Worm (Caenorhabditis elegans) whole organism, L1 larva: ENCODE data around the gene C47E12.2.

Experiments used
- C16A3.4 ChIP-seq: fragments of 150-350 bp; optimal IDR thresholded peaks from 2 replicates; lab custom pipeline; 2014; ENCODE audit warnings: missing biosample characterization, missing genetic modification characterization
- C34B4.2 ChIP-seq: sonication (generic microtip); optimal IDR thresholded peaks from 2 replicates; lab custom pipeline; 2017; ENCODE audit warnings: mild to moderate bottlenecking, missing genetic modification characterization, missing compliant biosample characterization
- aha-1 ChIP-seq: fragments of 150-350 bp; optimal IDR thresholded peaks from 2 replicates; lab custom pipeline; 2014; ENCODE audit warnings: missing biosample characterization, missing genetic modification characterization
- aly-2 ChIP-seq: fragments of 150-350 bp; optimal IDR thresholded peaks from 2 replicates; lab custom pipeline; 2014; ENCODE audit warnings: missing biosample characterization, missing genetic modification characterization
- blmp-1 ChIP-seq: fragments of 150-350 bp; optimal IDR thresholded peaks from 2 replicates; lab custom pipeline; 2014; ENCODE audit warnings: missing biosample characterization, missing genetic modification characterization
- dpl-1 ChIP-seq, 3 experiments: fragments of 150-350 bp in 2 of 3; sonication (generic microtip) in 1 of 3; optimal IDR thresholded peaks; 2 replicates each; lab custom pipeline; 2014 to 2017; ENCODE audit warnings: missing biosample characterization in 3 of 3, missing genetic modification characterization in 3 of 3, missing genetic modification reagents in 3 of 3
- efl-1 ChIP-seq, 4 experiments: fragments of 150-350 bp; optimal IDR thresholded peaks in 3 of 4; peaks in 1 of 4; 1 replicate in 1 of 4; 2 replicates in 3 of 4; lab custom pipeline; 2014; ENCODE audit warnings: missing biosample characterization in 2 of 4, missing genetic modification characterization in 2 of 4, missing genetic modification reagents in 2 of 4
- elt-2 ChIP-seq: sonication (generic microtip); optimal IDR thresholded peaks from 2 replicates; lab custom pipeline; 2016; ENCODE audit warnings: missing genetic modification characterization, mild to moderate bottlenecking, inconsistent platforms, missing compliant biosample characterization, missing genetic modification reagents
- fkh-10 ChIP-seq: sonication (generic microtip); optimal IDR thresholded peaks from 2 replicates; lab custom pipeline; 2017; ENCODE audit warnings: missing biosample characterization, missing genetic modification reagents, missing genetic modification characterization
- fkh-8 ChIP-seq: sonication (generic microtip); optimal IDR thresholded peaks from 2 replicates; lab custom pipeline; 2016; ENCODE audit warnings: mild to moderate bottlenecking, missing genetic modification characterization, missing compliant biosample characterization
- hpl-2 ChIP-seq: fragments of 150-350 bp; optimal IDR thresholded peaks from 2 replicates; lab custom pipeline; 2014; ENCODE audit warnings: missing biosample characterization, missing genetic modification reagents, missing genetic modification characterization
- irx-1 ChIP-seq: sonication (generic microtip); optimal IDR thresholded peaks from 2 replicates; lab custom pipeline; 2016; ENCODE audit warnings: missing genetic modification characterization, missing compliant biosample characterization
- isw-1 ChIP-seq: fragments of 200-800 bp; sonication (Bioruptor generic); IDR thresholded peaks from 2 replicates; pipeline ENCODE4 v1.3.6; 2022; ENCODE audit warnings: missing genetic modification characterization, missing compliant biosample characterization
- lin-13 ChIP-seq: fragments of 150-350 bp; optimal IDR thresholded peaks from 2 replicates; lab custom pipeline; 2014; ENCODE audit warnings: missing biosample characterization, missing genetic modification reagents, missing genetic modification characterization
- lin-15B ChIP-seq: fragments of 150-350 bp; sonication (generic microtip); optimal IDR thresholded peaks from 3 replicates; lab custom pipeline; 2014; ENCODE audit warnings: missing biosample characterization, missing genetic modification characterization
- lin-35 ChIP-seq, 2 experiments: fragments of 150-350 bp; optimal IDR thresholded peaks; 2 replicates each; lab custom pipeline; 2014; ENCODE audit warnings: missing biosample characterization in 2 of 2, missing genetic modification characterization in 2 of 2, missing genetic modification reagents in 2 of 2
- lin-39 ChIP-seq: fragments of 150-350 bp; optimal IDR thresholded peaks from 2 replicates; lab custom pipeline; 2014; ENCODE audit warnings: missing biosample characterization, missing genetic modification reagents, missing genetic modification characterization
- lir-3 ChIP-seq: sonication (generic microtip); optimal IDR thresholded peaks from 2 replicates; lab custom pipeline; 2016; ENCODE audit warnings: mild to moderate bottlenecking, missing genetic modification characterization, moderate library complexity, missing compliant biosample characterization; ENCODE audit not compliant: poor library complexity
- mdl-1 ChIP-seq, 2 experiments: fragments of 150-350 bp; optimal IDR thresholded peaks; 2 replicates each; lab custom pipeline; 2014 to 2017; ENCODE audit warnings: missing biosample characterization in 2 of 2, missing genetic modification characterization in 2 of 2, inconsistent platforms in 1 of 2
- mef-2 ChIP-seq: fragments of 150-350 bp; optimal IDR thresholded peaks from 2 replicates; lab custom pipeline; 2014; ENCODE audit warnings: missing biosample characterization, missing genetic modification characterization
- mep-1 ChIP-seq: fragments of 150-350 bp; optimal IDR thresholded peaks from 2 replicates; lab custom pipeline; 2014; ENCODE audit warnings: missing biosample characterization, missing genetic modification characterization
- nhr-12 ChIP-seq: sonication (generic microtip); optimal IDR thresholded peaks from 2 replicates; lab custom pipeline; 2017; ENCODE audit warnings: missing biosample characterization, missing genetic modification characterization
- nhr-237 ChIP-seq: fragments of 150-350 bp; optimal IDR thresholded peaks from 2 replicates; lab custom pipeline; 2014; ENCODE audit warnings: missing biosample characterization, missing genetic modification characterization
- nhr-28 ChIP-seq: fragments of 150-350 bp; optimal IDR thresholded peaks from 2 replicates; lab custom pipeline; 2014; ENCODE audit warnings: missing biosample characterization, missing genetic modification characterization
- nhr-71 ChIP-seq: sonication (generic microtip); optimal IDR thresholded peaks from 2 replicates; lab custom pipeline; 2016; ENCODE audit warnings: mild to moderate bottlenecking, missing genetic modification characterization, moderate library complexity, missing compliant biosample characterization
- nhr-77 ChIP-seq: fragments of 150-350 bp; optimal IDR thresholded peaks from 2 replicates; lab custom pipeline; 2014; ENCODE audit warnings: missing biosample characterization, missing genetic modification characterization
- nhr-90 ChIP-seq: sonication (generic microtip); optimal IDR thresholded peaks from 2 replicates; lab custom pipeline; 2016; ENCODE audit warnings: mild to moderate bottlenecking, missing genetic modification characterization, missing compliant biosample characterization; ENCODE audit not compliant: poor library complexity
- pag-3 ChIP-seq: sonication (generic microtip); optimal IDR thresholded peaks from 2 replicates; lab custom pipeline; 2017; ENCODE audit warnings: missing genetic modification characterization, mild to moderate bottlenecking, missing compliant biosample characterization, antibody characterized with exemption, borderline replicate concordance; ENCODE audit not compliant: insufficient read depth
- pax-3 ChIP-seq: fragments of 200-800 bp; sonication (Bioruptor generic); optimal IDR thresholded peaks from 2 replicates; lab custom pipeline; 2018; ENCODE audit warnings: mild to moderate bottlenecking, missing genetic modification characterization, moderate library complexity, missing compliant biosample characterization
- rnt-1 ChIP-seq: sonication (generic microtip); optimal IDR thresholded peaks from 2 replicates; lab custom pipeline; 2016; ENCODE audit warnings: mild to moderate bottlenecking, missing genetic modification characterization, moderate library complexity, missing compliant biosample characterization
- skn-1 ChIP-seq: fragments of 150-350 bp; optimal IDR thresholded peaks from 2 replicates; lab custom pipeline; 2014; ENCODE audit warnings: missing biosample characterization, missing genetic modification characterization
- snpc-4 ChIP-seq: fragments of 150-350 bp; optimal IDR thresholded peaks from 2 replicates; lab custom pipeline; 2014; ENCODE audit warnings: missing biosample characterization, missing genetic modification characterization
- sptf-1 ChIP-seq: fragments of 150-350 bp; optimal IDR thresholded peaks from 2 replicates; lab custom pipeline; 2014; ENCODE audit warnings: missing biosample characterization, missing genetic modification characterization
- sup-37 ChIP-seq: fragments of 200-800 bp; sonication (Bioruptor generic); optimal IDR thresholded peaks from 2 replicates; lab custom pipeline; 2018; ENCODE audit warnings: mild to moderate bottlenecking, missing genetic modification characterization, missing compliant biosample characterization
- unc-30 ChIP-seq: sonication (generic microtip); optimal IDR thresholded peaks from 2 replicates; lab custom pipeline; 2017; ENCODE audit warnings: missing biosample characterization, missing genetic modification characterization
- unc-86 ChIP-seq: sonication (generic microtip); optimal IDR thresholded peaks from 2 replicates; lab custom pipeline; 2016; ENCODE audit warnings: missing genetic modification characterization, missing compliant biosample characterization
- unc-98 ChIP-seq: fragments of 200-800 bp; sonication (Bioruptor generic); IDR thresholded peaks from 2 replicates; pipeline ENCODE4 v1.3.6; 2022; ENCODE audit warnings: missing genetic modification characterization, missing compliant biosample characterization
- zip-4 ChIP-seq: fragments of 200-800 bp; sonication (Bioruptor generic); optimal IDR thresholded peaks from 2 replicates; lab custom pipeline; 2018; ENCODE audit warnings: mild to moderate bottlenecking, missing genetic modification characterization, moderate library complexity, missing compliant biosample characterization
- ztf-11 ChIP-seq, 2 experiments: sonication (generic microtip); optimal IDR thresholded peaks; 2 replicates each; lab custom pipeline; 2016 to 2017; ENCODE audit warnings: missing genetic modification characterization in 2 of 2, missing biosample characterization in 1 of 2, missing compliant biosample characterization in 1 of 2
- ztf-4 ChIP-seq: fragments of 150-350 bp; optimal IDR thresholded peaks from 2 replicates; lab custom pipeline; 2014; ENCODE audit warnings: missing biosample characterization, missing genetic modification characterization

Gene C47E12.2

DNA sequence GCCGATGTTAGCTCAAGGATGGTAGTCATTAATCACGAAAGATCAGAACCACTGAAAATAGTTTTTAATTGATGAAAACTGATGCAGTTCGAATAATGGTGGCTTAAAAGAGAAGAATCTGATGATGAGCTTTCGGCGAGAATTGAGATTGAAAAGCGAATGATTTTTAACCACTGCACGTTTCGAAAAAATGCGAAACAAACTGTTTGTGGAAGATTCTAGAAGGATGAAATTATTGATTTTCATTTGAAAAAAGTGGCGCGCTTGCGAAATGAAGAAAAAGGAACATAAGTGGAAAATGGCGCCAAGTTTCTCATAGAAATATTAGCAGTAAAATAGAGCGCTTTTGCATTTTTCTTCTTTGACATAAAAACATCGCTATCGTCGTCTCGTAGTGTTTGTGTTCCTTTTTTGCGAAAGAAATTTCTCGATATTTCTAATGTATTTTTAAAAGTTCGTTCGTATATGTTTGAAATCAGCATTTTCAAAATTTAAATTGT is 8.4 kb downstream of the C47E12.2 start, which contains the start of gene uba-1 (continued):
- TF ChIP-seq hpl-2 (GFP tag; lab: Kevin White, UChicago) (no peak), isw-1 (no peak), C34B4.2 (no peak), unc-30 (no peak), fkh-10 (GFP tag; lab: Kevin White, UChicago) (no peak), dpl-1 (GFP tag; optimal IDR thresholded peaks at IDR 0.05; lab: Kevin White, UChicago) (peak in 1 of 3 experiments; percentile 51), nhr-237 (tag; lab: Kevin White, UChicago) (no peak), lin-35 (GFP tag; optimal IDR thresholded peaks at IDR 0.05; lab: Kevin White, UChicago) (peak in 1 of 2 experiments; percentile 48), pax-3 (tag; lab: Kevin White, UChicago) (no peak), rnt-1 (tag; lab: Kevin White, UChicago) (no peak), C16A3.4 (tag; lab: Kevin White, UChicago) (no peak), mdl-1 (tag; optimal IDR thresholded peaks at IDR 0.05; lab: Kevin White, UChicago) (no peak), aha-1 (tag; lab: Kevin White, UChicago) (no peak), blmp-1 (tag; lab: Kevin White, UChicago) (no peak), nhr-90 (tag; lab: Kevin White, UChicago) (peak; percentile 28), aly-2 (tag; lab: Kevin White, UChicago) (no peak), efl-1 (optimal IDR thresholded peaks at IDR 0.05; lab: Kevin White, UChicago) (peak in 1 of 2 experiments; percentile 23), efl-1 (GFP tag; optimal IDR thresholded peaks at IDR 0.05 in 1 of 2; lab: Kevin White, UChicago) (peak in 1 of 2 experiments; percentile 82), zip-4 (GFP tag; lab: Kevin White, UChicago) (no peak), snpc-4 (tag; lab: Kevin White, UChicago) (no peak), mef-2 (tag; lab: Kevin White, UChicago) (no peak), ztf-11 (tag; optimal IDR thresholded peaks at IDR 0.05; lab: Kevin White, UChicago) (no peak), nhr-12 (tag; lab: Kevin White, UChicago) (no peak), lin-13 (no peak)

DNA sequence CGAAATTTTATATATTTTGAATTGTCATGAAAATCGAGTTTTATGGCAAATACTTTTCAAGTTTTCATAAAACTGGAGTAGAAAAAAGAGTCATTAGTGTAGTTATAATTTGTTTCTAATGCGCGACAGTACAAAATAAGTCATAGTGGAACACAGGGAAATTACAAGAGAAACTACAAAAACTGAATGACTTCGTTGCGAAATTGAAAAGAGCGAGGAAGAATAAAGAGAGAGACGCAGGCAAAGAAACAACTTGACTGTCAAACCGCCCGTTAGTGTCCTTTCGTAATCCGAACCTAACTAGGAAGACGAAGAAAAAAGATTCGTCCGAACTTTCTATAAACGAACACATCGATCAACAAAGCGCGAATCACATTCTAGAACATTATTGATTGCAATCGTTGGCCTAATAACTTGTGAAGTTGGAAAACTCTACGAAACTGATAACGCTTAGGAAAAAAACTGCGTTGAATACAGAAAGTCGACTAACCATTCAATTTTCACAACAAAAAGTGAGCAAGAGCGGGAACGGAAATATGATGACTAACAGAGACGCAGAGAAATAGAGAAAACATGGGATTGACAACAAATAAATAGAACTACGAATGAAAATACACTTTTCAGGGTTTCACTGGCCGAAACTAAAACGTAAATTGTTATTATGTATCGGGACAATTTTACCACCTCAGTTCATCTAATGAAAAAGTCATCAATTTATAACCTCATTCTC is 9.7 kb downstream of the C47E12.2 start:
- TF ChIP-seq aha-1 (tag; lab: Kevin White, UChicago) = no peak
- no peak for TF ChIP-seq hpl-2 (GFP tag; lab: Kevin White, UChicago)
- no peak for TF ChIP-seq nhr-71 (tag; lab: Kevin White, UChicago)
- TF ChIP-seq blmp-1 (tag; lab: Kevin White, UChicago) = peak; percentile 48
- TF ChIP-seq skn-1 (tag; lab: Kevin White, UChicago) = peak; percentile 33
- no peak for TF ChIP-seq fkh-8 (tag; lab: Kevin White, UChicago)
- TF ChIP-seq sptf-1 (tag; lab: Kevin White, UChicago) = no peak
- TF ChIP-seq irx-1 = no peak

DNA sequence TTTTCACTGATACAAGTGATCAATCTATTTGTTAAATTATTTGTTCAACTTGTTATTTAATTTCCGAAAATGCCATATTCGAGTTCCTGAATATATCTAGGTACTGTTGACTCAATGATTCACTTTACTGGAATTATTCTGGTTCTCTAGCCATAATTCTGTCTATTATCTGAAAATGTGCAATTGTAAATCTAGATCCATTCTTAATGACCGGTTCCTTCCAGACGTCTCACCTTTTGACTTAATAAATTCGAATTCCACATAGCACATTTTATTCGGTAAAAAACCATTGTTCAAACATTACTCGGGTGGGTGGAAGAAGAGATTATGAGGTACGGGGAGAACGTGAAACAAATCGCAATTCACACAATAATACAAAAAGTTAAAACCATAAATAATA is 13.9 kb downstream of the C47E12.2 start:
- peak; percentile 61 for TF ChIP-seq aly-2 (tag; lab: Kevin White, UChicago)
- no peak for TF ChIP-seq lin-39 (tag; lab: Kevin White, UChicago)
- TF ChIP-seq, all 84 proteins: peak for 1

DNA sequence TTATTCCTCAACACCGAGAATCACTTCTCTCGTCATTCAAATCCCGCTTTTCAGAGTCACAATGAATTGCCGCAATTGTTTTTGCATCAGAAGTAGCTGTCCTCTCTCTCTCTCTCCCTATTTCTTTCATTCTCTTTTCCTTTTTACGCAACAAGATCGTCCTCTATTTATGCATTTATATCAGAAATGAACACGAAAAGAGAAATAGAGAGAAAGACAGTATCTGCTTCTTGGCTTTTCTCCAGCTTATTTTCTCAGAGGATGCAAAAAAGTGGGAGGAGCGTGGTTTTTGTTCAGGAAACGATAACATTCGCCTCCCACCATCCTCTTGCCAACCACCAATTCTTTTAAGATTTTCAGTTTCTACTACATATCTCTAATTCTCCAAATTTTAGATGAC is 20.4 kb downstream of the C47E12.2 start, which contains the start of gene mam-2:
mam-2 (plus strand) TSS at position 301 of the 400 bp plus-strand sequence.
- TF ChIP-seq pax-3 (tag; lab: Kevin White, UChicago) = no peak
- TF ChIP-seq blmp-1 (tag; lab: Kevin White, UChicago) = peak; percentile 30
- TF ChIP-seq, all 84 proteins: peak for 1

DNA sequence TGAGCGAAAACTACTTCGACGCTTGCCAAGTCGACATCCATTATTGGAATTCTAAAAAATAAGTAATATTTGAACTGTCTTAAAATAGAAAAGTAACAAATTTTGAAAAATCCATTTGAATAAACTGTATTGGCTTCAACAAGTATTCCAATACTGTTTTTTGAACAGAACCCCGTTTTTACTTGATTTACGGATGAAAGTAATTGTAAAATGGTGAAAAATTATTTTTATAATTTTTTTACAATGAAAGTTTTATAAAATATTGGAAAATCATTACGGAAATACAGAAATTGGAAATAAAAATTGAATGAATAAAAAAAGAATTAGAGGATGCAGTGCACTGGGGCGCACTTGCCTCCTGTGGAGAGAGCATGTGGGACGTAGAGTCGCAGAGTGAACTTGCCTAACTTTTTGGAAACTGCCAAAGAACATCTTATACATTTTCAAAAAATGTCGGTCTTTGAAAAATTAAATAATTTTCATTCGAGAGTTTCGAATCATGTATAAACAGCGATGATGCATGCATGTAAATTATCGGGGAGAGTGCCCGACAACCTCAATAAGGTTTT is 21.0 kb downstream of the C47E12.2 start, which contains the start of gene rrp-1:
rrp-1 (minus strand) TSS at position 51 of the 569 bp plus-strand sequence.
- TF ChIP-seq nhr-28 (no peak), irx-1 (no peak), lir-3 (tag; lab: Kevin White, UChicago) (no peak), pax-3 (tag; lab: Kevin White, UChicago) (no peak), lin-35 (GFP tag; optimal IDR thresholded peaks at IDR 0.05; lab: Kevin White, UChicago) (peak in 1 of 2 experiments; percentile 27), sup-37 (GFP tag; lab: Kevin White, UChicago) (no peak), unc-98 (no peak), lin-15B (tag; lab: Kevin White, UChicago) (no peak), isw-1 (no peak), zip-4 (GFP tag; lab: Kevin White, UChicago) (no peak), ztf-4 (tag; lab: Kevin White, UChicago) (no peak), elt-2 (no peak), ztf-11 (tag; optimal IDR thresholded peaks at IDR 0.05; lab: Kevin White, UChicago) (no peak), pag-3 (tag; lab: Kevin White, UChicago) (no peak), mep-1 (tag; lab: Kevin White, UChicago) (peak; percentile 47), nhr-77 (tag; lab: Kevin White, UChicago) (no peak), lin-13 (no peak), fkh-8 (tag; lab: Kevin White, UChicago) (no peak), unc-86 (tag; lab: Kevin White, UChicago) (no peak)
